Worm (Caenorhabditis elegans) whole organism, midembryonic: ENCODE results near the gene smu-2.

Experiments used
- T22C8.4 ChIP-seq: fragments of 200-800 bp; sonication (Bioruptor generic); IDR thresholded peaks from 2 replicates; pipeline ENCODE4 v1.3.6; 2022; ENCODE audit warnings: missing genetic modification characterization, missing compliant biosample characterization
- cog-1 ChIP-seq: sonication (generic microtip); optimal IDR thresholded peaks from 2 replicates; lab custom pipeline; 2016; ENCODE audit warnings: missing genetic modification characterization, missing compliant biosample characterization
- flt-1 ChIP-seq: fragments of 200-800 bp; sonication (Bioruptor generic); IDR thresholded peaks from 2 replicates; pipeline ENCODE4 v1.3.6; 2022; ENCODE audit warnings: missing genetic modification characterization, missing compliant biosample characterization
- klf-2 ChIP-seq: fragments of 200-800 bp; sonication (Bioruptor generic); conservative IDR thresholded peaks from 2 replicates; pipeline ENCODE4 v1.3.6; 2022; ENCODE audit warnings: missing genetic modification reagents, missing genetic modification characterization, missing compliant biosample characterization
- med-1 ChIP-seq: sonication (generic microtip); optimal IDR thresholded peaks from 2 replicates; lab custom pipeline; 2017; ENCODE audit warnings: missing genetic modification characterization, mild to moderate bottlenecking, missing compliant biosample characterization, antibody characterized with exemption, missing genetic modification reagents; ENCODE audit not compliant: insufficient read depth
- ref-1 ChIP-seq: fragments of 200-800 bp; sonication (Bioruptor generic); conservative IDR thresholded peaks from 2 replicates; pipeline ENCODE4 v1.3.6; 2022; ENCODE audit warnings: missing genetic modification reagents, missing genetic modification characterization, missing compliant biosample characterization
- tab-1 ChIP-seq: fragments of 200-800 bp; sonication (Bioruptor generic); IDR thresholded peaks from 2 replicates; pipeline ENCODE4 v1.3.6; 2022; ENCODE audit warnings: missing genetic modification characterization, missing compliant biosample characterization
- ztf-23 ChIP-seq: fragments of 200-800 bp; sonication (Bioruptor generic); IDR thresholded peaks from 2 replicates; pipeline ENCODE4 v1.3.6; 2022; ENCODE audit warnings: missing genetic modification reagents, missing genetic modification characterization, missing compliant biosample characterization
- ztf-29 ChIP-seq: fragments of 200-800 bp; sonication (Bioruptor generic); IDR thresholded peaks from 2 replicates; pipeline ENCODE4 v1.3.6; 2022; ENCODE audit warnings: missing genetic modification reagents, missing genetic modification characterization, missing compliant biosample characterization

Gene smu-2

ce11 chrII:3482231-3482630 is at the start of gene smu-2:
Gene smu-2, plus strand, starts transcription at chrII:3482408.
- TF ChIP-seq ztf-23 (GFP tag; lab: Robert Waterston, UW) (peak; percentile 74), klf-2 (GFP tag; lab: Robert Waterston, UW) (0 out of 2 replicates have a peak, but pooled peaks have one; percentile 45), cog-1 (tag; lab: Kevin White, UChicago) (peak; percentile 39), ztf-29 (no peak), flt-1 (peak; percentile 67; the same call in 1 of the 2 replicates)

- TF ChIP-seq cog-1 (tag; lab: Kevin White, UChicago) (no peak), T22C8.4 (no peak), flt-1 (no peak), klf-2 (GFP tag; lab: Robert Waterston, UW) (no peak), med-1 (GFP tag; lab: Kevin White, UChicago) (no peak), ztf-23 (GFP tag; lab: Robert Waterston, UW) (no peak), ztf-29 (no peak), tab-1 (GFP tag; lab: Robert Waterston, UW) (no peak), ref-1 (GFP tag; lab: Robert Waterston, UW) (no peak)
These were observed 47.2 kb upstream of the smu-2 start for ce11 chrII:3434893-3435503.

- TF ChIP-seq ref-1 (GFP tag; lab: Robert Waterston, UW), result no peak
These were observed 45.8 kb upstream of the smu-2 start, which contains the start of gene skpo-2 for ce11 chrII:3436412-3436811. Gene skpo-2, minus strand, starts transcription at chrII:3436512.

ce11 chrII:3437393-3437792 is 44.8 kb upstream of the smu-2 start:
- TF ChIP-seq tab-1 (GFP tag; lab: Robert Waterston, UW), result no peak
- no peak for TF ChIP-seq cog-1 (tag; lab: Kevin White, UChicago)
- no peak for TF ChIP-seq ztf-29
- TF ChIP-seq T22C8.4, result no peak
- TF ChIP-seq ztf-23 (GFP tag; lab: Robert Waterston, UW), result no peak
- no peak for TF ChIP-seq klf-2 (GFP tag; lab: Robert Waterston, UW)
- TF ChIP-seq med-1 (GFP tag; lab: Kevin White, UChicago), result no peak
- no peak for TF ChIP-seq ref-1 (GFP tag; lab: Robert Waterston, UW)
- TF ChIP-seq flt-1, result no peak

- TF ChIP-seq cog-1 (tag; lab: Kevin White, UChicago), result no peak
- no peak for TF ChIP-seq klf-2 (GFP tag; lab: Robert Waterston, UW)
- no peak for TF ChIP-seq T22C8.4
- TF ChIP-seq ztf-29, result no peak
- no peak for TF ChIP-seq ztf-23 (GFP tag; lab: Robert Waterston, UW)
- TF ChIP-seq tab-1 (GFP tag; lab: Robert Waterston, UW), result no peak
- TF ChIP-seq flt-1, result no peak
- no peak for TF ChIP-seq med-1 (GFP tag; lab: Kevin White, UChicago)
- no peak for TF ChIP-seq ref-1 (GFP tag; lab: Robert Waterston, UW)
These were observed 43.9 kb upstream of the smu-2 start for ce11 chrII:3438280-3438679.

ce11 chrII:3439244-3439698 is 42.9 kb upstream of the smu-2 start:
- TF ChIP-seq ref-1 (GFP tag; lab: Robert Waterston, UW), result peak; percentile 46; the same call in 1 of the 2 replicates
- no peak for TF ChIP-seq med-1 (GFP tag; lab: Kevin White, UChicago)
- peak; percentile 14 for TF ChIP-seq cog-1 (tag; lab: Kevin White, UChicago)
- TF ChIP-seq flt-1, result peak; percentile 85
- peak; percentile 84 for TF ChIP-seq tab-1 (GFP tag; lab: Robert Waterston, UW)
- TF ChIP-seq ztf-29, result 0 out of 2 replicates have a peak, but pooled peaks have one; percentile 35
- TF ChIP-seq T22C8.4, result peak; percentile 62; the same call in 1 of the 2 replicates
- peak; percentile 72 for TF ChIP-seq ztf-23 (GFP tag; lab: Robert Waterston, UW)
- no peak for TF ChIP-seq klf-2 (GFP tag; lab: Robert Waterston, UW)

- TF ChIP-seq klf-2 (GFP tag; lab: Robert Waterston, UW), result no peak
- no peak for TF ChIP-seq T22C8.4
- TF ChIP-seq tab-1 (GFP tag; lab: Robert Waterston, UW), result no peak
- TF ChIP-seq cog-1 (tag; lab: Kevin White, UChicago), result no peak
- no peak for TF ChIP-seq ref-1 (GFP tag; lab: Robert Waterston, UW)
- no peak for TF ChIP-seq flt-1
- no peak for TF ChIP-seq ztf-23 (GFP tag; lab: Robert Waterston, UW)
- TF ChIP-seq med-1 (GFP tag; lab: Kevin White, UChicago), result no peak
- no peak for TF ChIP-seq ztf-29
These were observed 42.2 kb upstream of the smu-2 start for ce11 chrII:3439842-3440640.

ce11 chrII:3440641-3440926 is 41.6 kb upstream of the smu-2 start, which contains the start of gene C16C8.17:
Gene C16C8.17, plus strand, starts transcription at chrII:3440827.
- TF ChIP-seq flt-1, result no peak
- TF ChIP-seq klf-2 (GFP tag; lab: Robert Waterston, UW), result no peak
- no peak for TF ChIP-seq tab-1 (GFP tag; lab: Robert Waterston, UW)
- no peak for TF ChIP-seq T22C8.4
- TF ChIP-seq cog-1 (tag; lab: Kevin White, UChicago), result no peak
- TF ChIP-seq ztf-23 (GFP tag; lab: Robert Waterston, UW), result no peak
- no peak for TF ChIP-seq ref-1 (GFP tag; lab: Robert Waterston, UW)
- no peak for TF ChIP-seq ztf-29
- TF ChIP-seq med-1 (GFP tag; lab: Kevin White, UChicago), result no peak

ce11 chrII:3441377-3441776 is 40.8 kb upstream of the smu-2 start, which contains the start of gene C16C8.27:
Gene C16C8.27, plus strand, starts transcription at chrII:3441677.
- TF ChIP-seq klf-2 (GFP tag; lab: Robert Waterston, UW), result no peak
- TF ChIP-seq ref-1 (GFP tag; lab: Robert Waterston, UW), result no peak
- TF ChIP-seq tab-1 (GFP tag; lab: Robert Waterston, UW), result no peak
- no peak for TF ChIP-seq flt-1
- no peak for TF ChIP-seq ztf-23 (GFP tag; lab: Robert Waterston, UW)
